Worm (Caenorhabditis elegans): ENCODE data around the gene Y49E10.4.

Gene Y49E10.4

DNA sequence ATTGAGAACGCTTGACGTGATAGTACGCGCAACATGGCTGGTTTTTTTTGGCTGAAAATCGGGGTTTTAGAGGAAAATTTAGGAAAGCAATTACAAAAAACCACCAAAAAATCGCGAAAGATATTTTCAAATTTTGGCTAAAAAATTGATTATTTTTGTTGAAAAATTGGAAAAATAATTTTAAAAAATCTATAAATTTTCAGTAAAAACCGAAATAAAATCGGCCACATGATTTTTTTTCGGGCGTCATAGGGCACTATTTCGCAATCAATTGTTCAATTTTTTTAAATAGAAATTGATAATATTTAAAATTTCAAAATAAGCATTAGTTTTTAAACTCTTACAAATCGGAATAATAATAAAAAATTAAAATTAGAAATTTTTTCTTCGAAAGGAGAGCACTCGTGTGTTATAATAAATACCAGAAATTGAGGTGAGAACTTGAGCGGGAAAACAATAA is 9.8 kb downstream of the Y49E10.4 start, which contains the start of gene glrx-5:
Gene glrx-5 (minus strand): TSS at position 51 of the 460 bp plus-strand sequence.
- TF ChIP-seq flh-1 (GFP tag; optimal IDR thresholded peaks at IDR 0.05) (no peak), nhr-2 (tag; optimal IDR thresholded peaks at IDR 0.05) (no peak), mls-2 (tag; optimal IDR thresholded peaks at IDR 0.05) (no peak), hlh-1 (tag; optimal IDR thresholded peaks at IDR 0.05) (no peak)

DNA sequence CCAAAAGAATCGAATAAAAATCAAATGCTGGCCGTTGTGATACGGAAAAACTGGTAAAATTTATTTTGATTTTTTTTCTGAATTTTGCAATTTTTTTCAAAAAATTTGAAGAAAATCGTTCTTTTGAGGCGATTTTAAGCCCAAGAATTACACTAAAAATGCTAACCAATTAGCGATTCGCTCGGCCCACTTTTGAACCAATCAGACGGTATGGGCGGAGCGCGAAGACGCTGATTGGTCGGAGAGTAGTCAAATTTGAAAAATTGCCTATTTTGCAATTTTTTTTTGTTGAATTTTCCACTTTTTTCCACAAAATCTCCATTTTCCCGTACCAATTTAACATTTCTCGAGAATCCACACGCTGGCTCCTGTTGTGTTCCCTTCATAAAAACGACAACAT is 10.3 kb downstream of the Y49E10.4 start:
- no peak for TF ChIP-seq lsy-2 (tag; optimal IDR thresholded peaks at IDR 0.05)
- TF ChIP-seq drap-1 (GFP tag; optimal IDR thresholded peaks at IDR 0.05), result no peak
- TF ChIP-seq snpc-4 (tag; optimal IDR thresholded peaks at IDR 0.05), result no peak
- no peak for TF ChIP-seq lin-13 (tag; optimal IDR thresholded peaks at IDR 0.05)
- TF ChIP-seq pha-4 (tag; optimal IDR thresholded peaks at IDR 0.05), result no peak
- TF ChIP-seq ceh-83 (GFP tag; optimal IDR thresholded peaks at IDR 0.05), result no peak
- no peak for TF ChIP-seq sptf-1 (tag; optimal IDR thresholded peaks at IDR 0.05)
- no peak for TF ChIP-seq blmp-1 (tag; optimal IDR thresholded peaks at IDR 0.05)
- no peak for TF ChIP-seq unc-62 (GFP tag; optimal IDR thresholded peaks at IDR 0.05)
- no peak for TF ChIP-seq lin-32 (GFP tag; optimal IDR thresholded peaks at IDR 0.05)
- TF ChIP-seq cnd-1 (tag; optimal IDR thresholded peaks at IDR 0.05), result no peak
- TF ChIP-seq tbx-8 (GFP tag; optimal IDR thresholded peaks at IDR 0.05), result no peak
- TF ChIP-seq unc-39 (tag; optimal IDR thresholded peaks at IDR 0.05), result no peak
- TF ChIP-seq ztf-11 (tag; optimal IDR thresholded peaks at IDR 0.05), result no peak
- TF ChIP-seq nhr-28 (tag; optimal IDR thresholded peaks at IDR 0.05), result no peak
- TF ChIP-seq elt-3 (tag; optimal IDR thresholded peaks at IDR 0.05), result no peak
- TF ChIP-seq flh-1 (GFP tag; optimal IDR thresholded peaks at IDR 0.05), result no peak
- no peak for TF ChIP-seq zip-8 (tag; optimal IDR thresholded peaks at IDR 0.05)

DNA sequence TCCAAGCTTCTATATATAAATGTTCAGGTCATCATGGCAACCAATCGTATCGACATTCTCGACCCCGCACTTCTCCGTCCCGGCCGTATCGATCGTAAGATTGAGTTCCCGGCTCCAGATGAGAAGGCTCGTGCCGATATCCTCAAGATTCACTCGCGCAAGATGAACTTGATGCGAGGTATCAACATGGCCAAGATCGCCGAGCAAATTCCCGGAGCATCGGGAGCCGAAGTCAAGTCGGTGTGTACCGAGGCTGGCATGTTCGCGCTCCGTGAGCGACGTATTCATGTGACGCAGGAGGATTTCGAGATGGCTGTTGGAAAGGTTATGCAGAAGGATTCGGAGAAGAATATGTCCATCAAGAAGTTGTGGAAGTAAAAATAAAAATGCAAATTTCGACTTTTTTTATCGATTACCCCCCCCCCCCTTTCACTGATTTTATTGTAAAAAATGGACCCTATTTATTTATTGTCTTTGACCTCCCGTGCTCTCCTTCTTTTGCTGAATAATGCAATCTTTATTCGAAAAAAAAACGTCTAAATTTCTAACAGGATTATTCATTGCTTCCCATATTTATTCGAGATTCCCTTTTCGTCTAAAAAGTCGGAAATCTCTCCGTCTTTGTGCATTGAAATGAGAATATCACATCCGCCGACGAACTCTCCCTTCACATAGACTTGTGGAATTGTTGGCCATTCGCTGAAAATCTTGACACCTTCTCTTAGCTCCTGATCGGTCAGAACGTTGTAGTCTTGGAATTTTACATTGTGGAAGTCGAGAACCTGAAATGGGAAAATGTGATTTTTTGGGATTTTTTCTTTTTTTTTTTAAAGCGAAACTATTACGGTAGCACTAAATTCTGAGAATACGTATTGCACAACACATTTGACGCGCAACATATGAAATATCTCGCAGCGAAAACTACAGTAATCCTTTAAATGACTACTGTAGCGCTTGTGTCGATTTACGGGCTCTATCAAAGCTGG is 11.2 kb downstream of the Y49E10.4 start:
- TF ChIP-seq blmp-1 (tag; optimal IDR thresholded peaks at IDR 0.05) (no peak), hlh-1 (tag; optimal IDR thresholded peaks at IDR 0.05) (no peak), unc-39 (tag; optimal IDR thresholded peaks at IDR 0.05) (no peak), drap-1 (GFP tag; optimal IDR thresholded peaks at IDR 0.05) (no peak), ces-1 (GFP tag; optimal IDR thresholded peaks at IDR 0.05) (no peak), unc-62 (GFP tag; optimal IDR thresholded peaks at IDR 0.05) (no peak), lin-32 (GFP tag; optimal IDR thresholded peaks at IDR 0.05) (no peak), ceh-83 (GFP tag; optimal IDR thresholded peaks at IDR 0.05) (no peak), lin-13 (tag; optimal IDR thresholded peaks at IDR 0.05) (no peak), mls-2 (tag; optimal IDR thresholded peaks at IDR 0.05) (no peak), ceh-39 (tag; optimal IDR thresholded peaks at IDR 0.05) (no peak), elt-3 (tag; optimal IDR thresholded peaks at IDR 0.05) (no peak), mep-1 (tag; optimal IDR thresholded peaks at IDR 0.05) (no peak), mab-5 (tag; optimal IDR thresholded peaks at IDR 0.05) (no peak), nhr-2 (tag; optimal IDR thresholded peaks at IDR 0.05) (no peak), tbx-8 (GFP tag; optimal IDR thresholded peaks at IDR 0.05) (no peak), elt-1 (tag; optimal IDR thresholded peaks at IDR 0.05; ENCODE audit: borderline replicate concordance, insufficient read depth) (no peak), ztf-11 (tag; optimal IDR thresholded peaks at IDR 0.05) (no peak), M03D4.4 (tag; optimal IDR thresholded peaks at IDR 0.05) (no peak), lsy-2 (tag; optimal IDR thresholded peaks at IDR 0.05) (no peak)

DNA sequence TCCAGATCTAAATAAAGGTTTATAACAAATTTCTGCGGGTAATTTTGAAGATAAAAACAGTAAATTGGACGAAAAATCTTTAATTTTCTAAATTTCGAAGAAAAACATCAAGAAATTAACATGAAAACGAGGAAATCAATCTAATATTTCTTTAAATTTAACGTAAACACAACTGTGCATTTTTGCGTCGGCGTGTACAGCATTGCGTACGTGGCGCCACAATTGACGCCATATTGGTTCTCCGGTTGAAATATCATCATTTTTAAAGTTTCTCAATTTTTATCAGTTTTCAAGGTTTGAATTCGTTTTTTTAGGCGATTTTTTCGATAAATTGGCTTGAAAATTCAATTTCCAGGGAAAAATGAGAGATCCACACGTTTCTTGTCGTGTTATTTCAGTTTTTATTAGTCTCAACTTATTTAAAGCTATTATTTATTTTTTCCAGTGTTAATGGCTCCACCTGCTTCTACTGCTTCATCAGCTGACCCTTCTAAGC is 13.6 kb downstream of the Y49E10.4 start, which contains the start of gene rpt-6:
Gene rpt-6 (plus strand): TSS at position 446 of the 496 bp plus-strand sequence.
- no peak for TF ChIP-seq ztf-11 (tag; optimal IDR thresholded peaks at IDR 0.05)
- peak; percentile 30 for TF ChIP-seq pha-4 (tag; optimal IDR thresholded peaks at IDR 0.05)
- TF ChIP-seq nhr-2 (tag; optimal IDR thresholded peaks at IDR 0.05), result peak; percentile 3
- TF ChIP-seq mep-1 (tag; optimal IDR thresholded peaks at IDR 0.05), result peak; percentile 26
- peak; percentile 40 for TF ChIP-seq ces-1 (GFP tag; optimal IDR thresholded peaks at IDR 0.05)
- no peak for TF ChIP-seq ceh-39 (tag; optimal IDR thresholded peaks at IDR 0.05)
- no peak for TF ChIP-seq lin-32 (GFP tag; optimal IDR thresholded peaks at IDR 0.05)
- no peak for TF ChIP-seq nhr-28 (tag; optimal IDR thresholded peaks at IDR 0.05)
- peak; percentile 60 for TF ChIP-seq lin-13 (tag; optimal IDR thresholded peaks at IDR 0.05)
- TF ChIP-seq lsy-2 (tag; optimal IDR thresholded peaks at IDR 0.05), result peak; percentile 44
- peak; percentile 4 for TF ChIP-seq sptf-1 (tag; optimal IDR thresholded peaks at IDR 0.05)
- TF ChIP-seq cnd-1 (tag; optimal IDR thresholded peaks at IDR 0.05), result no peak
- TF ChIP-seq hlh-1 (tag; optimal IDR thresholded peaks at IDR 0.05), result peak; percentile 94

DNA sequence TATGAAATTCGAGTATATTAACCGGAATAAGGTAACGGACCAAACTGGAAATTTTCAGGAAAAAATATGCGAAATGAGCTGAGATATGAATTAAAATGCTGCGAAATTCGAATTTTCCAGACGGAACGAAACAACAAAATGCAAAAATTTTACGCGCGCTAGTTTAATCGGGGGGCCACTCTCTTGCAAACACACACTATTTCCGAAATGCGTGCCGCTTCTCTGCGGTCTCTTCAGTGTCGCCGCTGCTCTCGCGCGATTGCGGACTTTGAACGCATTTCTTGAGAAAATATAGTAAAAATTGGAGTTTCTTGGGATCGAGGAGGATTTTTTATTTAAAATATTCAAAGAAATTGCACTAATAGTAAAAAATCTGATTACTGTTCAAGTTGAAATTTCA is 14.1 kb downstream of the Y49E10.4 start:
- TF ChIP-seq mab-5 (tag; optimal IDR thresholded peaks at IDR 0.05) (no peak), ztf-11 (tag; optimal IDR thresholded peaks at IDR 0.05) (no peak), tbx-8 (GFP tag; optimal IDR thresholded peaks at IDR 0.05) (no peak), lin-13 (tag; optimal IDR thresholded peaks at IDR 0.05) (peak; percentile 43), ces-1 (GFP tag; optimal IDR thresholded peaks at IDR 0.05) (peak; percentile 37), hlh-1 (tag; optimal IDR thresholded peaks at IDR 0.05) (peak; percentile 100), sem-2 (GFP tag; optimal IDR thresholded peaks at IDR 0.05) (no peak), M03D4.4 (tag; optimal IDR thresholded peaks at IDR 0.05) (no peak), unc-120 (tag; optimal IDR thresholded peaks at IDR 0.05; ENCODE audit: poor library complexity, severe bottlenecking) (no peak), pha-4 (tag; optimal IDR thresholded peaks at IDR 0.05) (no peak), ceh-43 (GFP tag; optimal IDR thresholded peaks at IDR 0.05) (no peak), elt-3 (tag; optimal IDR thresholded peaks at IDR 0.05) (no peak), nhr-12 (tag; optimal IDR thresholded peaks at IDR 0.05) (no peak), cnd-1 (tag; optimal IDR thresholded peaks at IDR 0.05) (no peak)

Data from whole organism, mixed stage, embryonic.